Worm (Caenorhabditis elegans): ENCODE results near the gene C18B2.2.

C18B2.2 gene

ce11 chrX:3625599-3625998, 2.3 kb downstream of the C18B2.2 start:
- TF ChIP-seq nhr-10 (tag; optimal IDR thresholded peaks at IDR 0.05) (no peak), nhr-12 (tag; optimal IDR thresholded peaks at IDR 0.05) (no peak)

- TF ChIP-seq elt-1 (tag; optimal IDR thresholded peaks at IDR 0.05): no peak
- no peak for TF ChIP-seq F13H6.1 (tag; optimal IDR thresholded peaks at IDR 0.05)
- no peak for TF ChIP-seq ztf-4 (tag; optimal IDR thresholded peaks at IDR 0.05)
- no peak for TF ChIP-seq lin-13 (GFP tag; optimal IDR thresholded peaks at IDR 0.05)
- no peak for TF ChIP-seq fos-1 (tag; optimal IDR thresholded peaks at IDR 0.05)
- TF ChIP-seq ztf-11 (tag; optimal IDR thresholded peaks at IDR 0.05): no peak
- TF ChIP-seq nhr-10 (tag; optimal IDR thresholded peaks at IDR 0.05): no peak
- no peak for TF ChIP-seq nhr-237 (tag; optimal IDR thresholded peaks at IDR 0.05)
- no peak for TF ChIP-seq crh-2 (tag; optimal IDR thresholded peaks at IDR 0.05)
- TF ChIP-seq ceh-16 (tag; optimal IDR thresholded peaks at IDR 0.05): no peak
- TF ChIP-seq egl-27 (tag; optimal IDR thresholded peaks at IDR 0.05): no peak
These were observed 4.8 kb downstream of the C18B2.2 start, which contains the start of gene vep-2 for ce11 chrX:3628016-3628415. Gene vep-2 (plus strand): TSS chrX:3628316.

DNA sequence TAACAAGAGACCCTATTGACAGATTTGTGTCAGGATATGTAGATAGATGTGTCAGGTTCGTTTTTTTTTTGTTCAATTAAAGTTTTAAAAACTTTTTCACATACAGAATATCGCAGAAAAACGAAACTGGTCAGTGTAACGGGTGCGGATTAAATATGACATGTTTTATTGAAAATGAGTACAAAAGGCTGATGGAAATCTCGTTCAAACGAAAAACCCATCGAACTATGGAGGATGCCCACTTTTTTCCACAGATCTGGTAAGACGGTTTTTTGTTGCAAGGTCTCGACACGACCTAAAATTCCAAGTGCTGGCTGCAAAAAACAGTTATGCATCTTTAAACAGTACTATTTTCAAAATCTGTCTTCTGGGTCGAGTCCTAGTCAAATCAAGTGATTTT, 6.8 kb downstream of the C18B2.2 start:
- TF ChIP-seq sma-9 (GFP tag; optimal IDR thresholded peaks at IDR 0.05) (no peak), sma-9 (tag; optimal IDR thresholded peaks at IDR 0.05) (no peak), nhr-77 (tag; optimal IDR thresholded peaks at IDR 0.05) (no peak), elt-1 (tag; optimal IDR thresholded peaks at IDR 0.05) (no peak), F13H6.1 (tag; optimal IDR thresholded peaks at IDR 0.05) (no peak), lin-39 (tag; optimal IDR thresholded peaks at IDR 0.05) (no peak), nhr-11 (tag; optimal IDR thresholded peaks at IDR 0.05) (no peak), lin-11 (tag; optimal IDR thresholded peaks at IDR 0.05) (no peak), ztf-11 (tag; optimal IDR thresholded peaks at IDR 0.05) (no peak), ceh-16 (tag; optimal IDR thresholded peaks at IDR 0.05) (no peak), mab-5 (tag; optimal IDR thresholded peaks at IDR 0.05) (no peak), nhr-129 (tag; optimal IDR thresholded peaks at IDR 0.05) (no peak), alr-1 (tag; optimal IDR thresholded peaks at IDR 0.05) (no peak)

ce11 chrX:3631550-3631949, 8.3 kb downstream of the C18B2.2 start:
- TF ChIP-seq ztf-1 (GFP tag; conservative IDR thresholded peaks at IDR 0.05) (no peak), ZK546.5 (tag; optimal IDR thresholded peaks at IDR 0.05) (no peak), blmp-1 (tag; optimal IDR thresholded peaks at IDR 0.05; ENCODE audit: insufficient read depth) (no peak), sma-3 (GFP tag; optimal IDR thresholded peaks at IDR 0.05) (no peak), skn-1 (tag; optimal IDR thresholded peaks at IDR 0.05) (no peak), snpc-4 (tag; optimal IDR thresholded peaks at IDR 0.05) (no peak), lin-39 (tag; optimal IDR thresholded peaks at IDR 0.05) (no peak), nhr-25 (tag; optimal IDR thresholded peaks at IDR 0.05) (no peak)

ce11 chrX:3633654-3634053, 10.4 kb downstream of the C18B2.2 start, which contains the start of gene gst-11:
Gene gst-11 (minus strand): TSS chrX:3633754.
- TF ChIP-seq nhr-77 (tag; optimal IDR thresholded peaks at IDR 0.05) (no peak), mbf-1 (tag; optimal IDR thresholded peaks at IDR 0.05) (no peak), dmd-4 (tag; optimal IDR thresholded peaks at IDR 0.05) (no peak), nhr-6 (tag; optimal IDR thresholded peaks at IDR 0.05) (no peak), ceh-82 (tag; optimal IDR thresholded peaks at IDR 0.05) (no peak), lin-11 (tag; optimal IDR thresholded peaks at IDR 0.05) (no peak), ztf-11 (tag; optimal IDR thresholded peaks at IDR 0.05) (no peak), gmeb-1 (tag; optimal IDR thresholded peaks at IDR 0.05) (no peak), nhr-129 (tag; optimal IDR thresholded peaks at IDR 0.05) (no peak), nhr-12 (tag; optimal IDR thresholded peaks at IDR 0.05) (no peak), lin-13 (GFP tag; optimal IDR thresholded peaks at IDR 0.05) (no peak), elt-3 (tag; optimal IDR thresholded peaks at IDR 0.05) (no peak)

- no peak for TF ChIP-seq nhr-237 (tag; optimal IDR thresholded peaks at IDR 0.05)
- no peak for TF ChIP-seq sma-3 (GFP tag; optimal IDR thresholded peaks at IDR 0.05)
- no peak for TF ChIP-seq sem-4 (tag; optimal IDR thresholded peaks at IDR 0.05)
- TF ChIP-seq alr-1 (tag; optimal IDR thresholded peaks at IDR 0.05): no peak
- TF ChIP-seq nhr-10 (tag; optimal IDR thresholded peaks at IDR 0.05): no peak
- no peak for TF ChIP-seq sma-9 (GFP tag; optimal IDR thresholded peaks at IDR 0.05)
- no peak for TF ChIP-seq sma-9 (tag; optimal IDR thresholded peaks at IDR 0.05)
These were observed 11.5 kb downstream of the C18B2.2 start for ce11 chrX:3634782-3635181.
